Fruit fly (Drosophila melanogaster): ENCODE results near the gene CG4829.

dm6 chrX:16859732-16860131, 48.2 kb downstream of the CG4829 start:
- no peak for TF ChIP-seq sv (GFP tag; optimal IDR thresholded peaks at IDR 0.05)
- no peak for TF ChIP-seq sage (GFP tag; optimal IDR thresholded peaks at IDR 0.05)
- no peak for TF ChIP-seq woc (GFP tag; optimal IDR thresholded peaks at IDR 0.05)
- no peak for TF ChIP-seq dl (GFP tag; optimal IDR thresholded peaks at IDR 0.05; ENCODE audit: insufficient read depth in 1 of 2, partially characterized antibody in 2 of 2)
- no peak for TF ChIP-seq Mio (GFP tag; optimal IDR thresholded peaks at IDR 0.05)
